Fruit fly (Drosophila melanogaster) whole organism, larva: ENCODE results near the gene tal-1A.

Source experiments
- noc ChIP-seq: fragments of 200-800 bp; sonication (Bioruptor generic); optimal IDR thresholded peaks from 3 replicates; lab custom pipeline; 2019; ENCODE audit warnings: missing biosample characterization, mild to moderate bottlenecking, missing genetic modification characterization, moderate library complexity

tal-1A gene

DNA sequence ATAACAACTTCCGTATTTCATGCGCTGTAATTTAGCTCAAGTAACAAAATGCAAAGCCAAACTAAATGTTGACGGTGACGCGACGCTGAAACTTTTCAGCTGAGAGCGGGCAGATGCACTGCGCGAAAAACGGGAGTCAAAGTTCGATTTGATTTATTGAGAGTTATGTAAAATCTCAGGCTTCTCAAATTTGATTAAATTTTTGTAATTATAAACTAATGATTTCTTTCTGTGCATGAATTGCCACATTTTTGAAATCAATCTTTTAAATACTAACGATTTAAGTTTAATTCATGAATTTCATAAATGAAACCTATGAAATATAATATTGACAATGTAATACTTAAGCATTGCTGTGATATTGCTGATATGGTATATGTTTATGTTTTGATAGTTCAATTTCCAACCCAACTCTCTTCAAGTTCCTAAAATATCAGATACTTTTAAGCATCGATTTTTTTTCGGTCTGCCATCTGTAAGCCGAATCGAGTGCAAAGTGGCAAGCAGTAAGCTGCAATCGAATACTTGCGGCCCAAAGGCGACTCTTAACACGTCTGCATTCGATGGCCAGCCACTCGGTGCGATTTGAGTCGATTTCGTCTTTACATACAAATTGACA is 9.8 kb downstream of the tal-1A start:
- no peak for TF ChIP-seq noc (tag; lab: Kevin White, UChicago)

DNA sequence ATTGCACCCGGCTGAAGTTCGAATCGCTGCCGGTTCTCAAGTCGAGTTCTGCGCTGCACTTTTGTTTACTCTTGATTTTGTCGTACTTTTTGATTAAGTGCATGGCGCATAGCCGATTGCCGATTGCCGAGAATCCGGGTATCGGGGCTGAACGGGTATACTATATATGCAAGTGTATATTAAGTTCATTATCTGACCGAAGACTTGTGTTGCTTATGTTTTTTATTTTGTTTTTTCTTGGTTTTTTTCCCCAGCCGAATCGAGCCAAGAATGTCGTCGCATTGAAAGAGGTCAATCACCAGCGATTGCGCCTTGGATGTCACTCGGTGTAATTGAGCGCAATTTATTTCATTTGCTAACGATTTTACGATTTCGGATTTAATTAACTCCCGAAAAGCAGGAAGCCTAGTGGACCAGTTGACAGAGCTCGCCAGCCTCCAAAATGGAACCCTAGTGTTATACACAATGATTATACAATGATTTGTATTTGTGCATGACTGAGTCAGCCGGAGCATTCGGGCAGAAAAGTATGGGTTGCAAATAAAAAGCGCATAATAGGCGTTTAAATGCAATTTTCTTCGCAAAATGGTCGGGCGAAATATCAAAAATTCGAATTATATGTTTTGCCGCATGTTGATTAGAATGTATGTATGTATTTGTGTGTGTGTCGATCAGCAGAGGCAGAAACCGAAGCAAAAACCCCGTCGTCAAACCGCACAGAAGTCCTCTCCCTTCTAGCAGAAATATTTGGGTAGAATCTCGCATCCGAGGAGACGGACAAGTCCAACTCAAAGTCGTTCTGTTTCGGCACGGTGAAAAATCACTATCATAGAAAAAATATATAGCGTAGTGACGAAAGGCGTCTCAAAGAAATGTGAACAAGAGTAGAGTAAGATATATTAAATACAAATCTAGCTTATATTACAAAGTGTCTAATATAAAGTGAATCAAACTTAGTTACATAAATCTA is 15.3 kb downstream of the tal-1A start, which contains the start of gene Mst87F:
Gene Mst87F (minus strand): TSS at position 56 of the 970 bp plus-strand sequence.
- no peak for TF ChIP-seq noc (tag; lab: Kevin White, UChicago)

DNA sequence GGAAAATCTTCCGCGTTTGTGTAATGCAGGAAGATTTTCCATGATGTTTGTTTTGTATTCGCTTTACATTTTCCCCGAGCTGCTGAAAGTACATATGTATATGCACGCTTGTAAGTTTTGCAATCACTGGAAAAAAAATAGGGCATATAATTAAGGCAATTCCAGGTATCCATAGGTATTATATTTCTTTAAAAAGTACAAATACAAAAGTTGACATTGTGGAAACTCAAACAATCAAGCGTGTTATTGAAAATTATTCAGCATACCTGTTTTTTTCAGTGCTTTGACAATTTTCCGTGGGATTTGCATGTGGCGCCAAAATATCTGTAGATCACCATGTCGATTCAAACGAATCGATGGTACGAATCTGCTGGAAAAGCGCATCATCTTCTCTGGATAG is 18.1 kb downstream of the tal-1A start:
- TF ChIP-seq noc (tag; lab: Kevin White, UChicago), result no peak

- TF ChIP-seq noc (tag; lab: Kevin White, UChicago), result peak; percentile 43
These were observed 18.7 kb downstream of the tal-1A start for dm6 chr3R:13831596-13832119.

dm6 chr3R:13832950-13833349 is 20.0 kb downstream of the tal-1A start:
- TF ChIP-seq noc (tag; lab: Kevin White, UChicago), result no peak

DNA sequence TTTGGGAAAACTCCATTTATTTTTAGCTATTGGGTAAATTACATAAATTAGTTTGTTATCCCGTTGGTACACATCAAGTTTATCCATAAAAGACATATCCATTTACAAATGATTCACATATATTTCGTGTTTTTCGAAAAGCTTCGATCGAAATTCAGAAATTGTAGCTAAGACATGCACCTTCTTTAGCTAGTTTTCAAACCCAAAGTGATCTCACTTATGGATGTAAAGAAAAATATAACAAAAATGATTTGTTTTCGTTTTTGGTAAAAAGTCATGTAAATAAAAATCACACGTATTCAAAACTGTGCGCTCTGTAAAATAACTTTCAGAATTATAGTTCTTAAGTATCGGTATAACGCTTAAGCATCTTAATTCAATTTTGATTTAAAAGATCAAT is 20.6 kb downstream of the tal-1A start:
- no peak for TF ChIP-seq noc (tag; lab: Kevin White, UChicago)

DNA sequence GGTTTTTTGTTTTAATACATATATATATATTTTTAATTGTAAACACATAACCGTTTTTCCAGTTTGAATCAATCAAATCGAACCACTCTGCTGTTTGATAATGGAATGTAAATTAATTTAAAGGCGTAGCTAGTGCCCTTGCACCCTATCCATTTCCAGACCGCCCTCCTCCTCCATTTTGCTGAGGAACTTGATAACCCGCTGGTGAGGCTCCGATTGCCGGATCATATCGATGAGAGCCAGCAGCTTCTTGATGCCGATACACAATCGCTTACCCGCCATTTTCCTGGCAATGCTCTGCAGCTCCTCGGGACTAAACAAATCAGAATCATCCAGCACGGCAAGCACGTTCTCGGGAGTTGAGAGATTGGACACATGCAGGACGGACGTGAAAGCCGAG is 21.6 kb downstream of the tal-1A start:
- TF ChIP-seq noc (tag; lab: Kevin White, UChicago), result no peak

DNA sequence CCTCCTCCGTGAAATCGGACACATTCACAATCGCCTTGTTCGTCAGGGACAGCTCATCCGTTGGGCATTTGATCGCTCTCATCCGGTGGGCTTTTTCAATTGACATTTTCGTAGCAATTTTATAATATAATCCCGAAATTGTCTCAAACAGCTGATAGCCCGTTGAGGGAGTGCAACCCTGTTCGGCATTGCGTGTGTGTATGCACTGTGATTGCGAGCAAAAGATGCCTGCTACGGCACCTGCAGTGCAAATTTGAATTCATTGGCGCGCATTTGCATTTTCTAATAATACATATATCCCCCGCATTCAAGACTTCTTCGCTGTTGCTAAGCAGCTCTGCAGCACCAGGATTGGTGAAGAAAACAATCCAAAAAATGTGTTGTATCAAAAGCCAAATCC is 24.9 kb downstream of the tal-1A start, which contains the start of gene Nsf2:
Gene Nsf2 (minus strand): TSS at position 185 of the 400 bp plus-strand sequence.
- no peak for TF ChIP-seq noc (tag; lab: Kevin White, UChicago)

DNA sequence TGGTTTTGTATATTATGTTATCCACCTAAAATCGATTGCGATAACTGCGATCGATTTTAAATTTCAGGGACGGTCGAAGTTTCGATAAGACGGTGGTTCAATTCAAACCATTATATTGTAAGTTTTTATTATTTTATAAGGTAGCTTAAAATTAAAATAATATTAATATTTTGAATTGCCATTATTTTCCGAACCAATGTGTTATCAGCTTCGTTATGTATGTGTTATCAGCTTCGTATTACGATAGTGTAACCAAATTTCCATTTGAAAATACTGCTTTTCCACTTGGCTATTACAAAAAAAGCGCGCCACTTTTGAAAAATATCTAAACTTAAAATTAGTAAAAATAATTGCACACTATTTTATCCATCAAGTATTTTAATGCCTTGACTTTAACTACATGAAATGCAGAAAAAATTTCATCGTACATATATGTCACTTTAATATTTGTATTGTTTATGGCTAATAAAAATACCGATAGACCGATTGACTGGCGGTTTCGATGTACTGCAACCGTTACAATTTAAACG is 27.0 kb downstream of the tal-1A start, which contains the start of gene CG31495:
Gene CG31495 (minus strand): TSS at position 52 of the 530 bp plus-strand sequence.
- no peak for TF ChIP-seq noc (tag; lab: Kevin White, UChicago)

dm6 chr3R:13840956-13841355 is 28.0 kb downstream of the tal-1A start:
- TF ChIP-seq noc (tag; lab: Kevin White, UChicago), result no peak

DNA sequence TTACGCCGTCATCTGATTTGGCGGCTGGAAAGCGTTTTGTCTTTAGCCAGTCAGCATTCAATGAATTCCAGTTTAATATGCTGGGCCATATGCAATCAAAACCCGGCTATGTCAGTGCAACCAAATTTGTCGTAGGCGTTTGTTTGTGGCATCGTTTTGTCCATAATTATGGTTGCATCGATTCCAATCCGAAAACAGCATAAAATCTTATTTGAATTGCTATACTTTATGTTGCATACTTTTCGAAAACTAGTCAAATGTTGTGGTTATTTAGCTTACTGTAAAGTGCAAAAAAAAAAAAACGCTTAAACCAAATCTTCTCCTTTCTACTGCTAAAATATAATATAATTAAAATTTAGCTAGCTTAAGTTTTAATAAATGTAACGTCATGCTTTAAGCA is 29.6 kb downstream of the tal-1A start:
- TF ChIP-seq noc (tag; lab: Kevin White, UChicago), result no peak

dm6 chr3R:13843611-13844010 is 30.7 kb downstream of the tal-1A start:
- no peak for TF ChIP-seq noc (tag; lab: Kevin White, UChicago)

DNA sequence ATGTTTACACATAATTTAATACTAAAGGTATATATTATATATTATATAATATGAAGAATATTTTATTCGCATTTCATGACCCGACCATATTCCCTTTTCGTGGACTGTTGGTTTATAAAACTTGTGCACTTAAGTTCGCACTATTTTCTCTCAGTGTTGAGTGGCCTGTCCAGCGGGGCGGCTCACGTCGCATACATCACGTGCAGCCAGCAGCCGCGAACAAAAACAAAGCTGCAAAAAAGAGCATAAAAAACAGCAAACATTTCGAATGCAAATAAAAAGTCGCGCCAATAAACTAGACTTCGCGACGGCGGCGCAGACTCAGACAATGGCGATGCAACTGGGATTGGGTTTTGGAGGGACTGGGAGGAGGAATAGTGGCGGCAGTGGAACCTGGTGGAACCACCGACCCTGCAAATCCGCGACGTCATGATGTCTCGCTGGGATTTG is 32.4 kb downstream of the tal-1A start:
- TF ChIP-seq noc (tag; lab: Kevin White, UChicago), result no peak

- no peak for TF ChIP-seq noc (tag; lab: Kevin White, UChicago)
These were observed 33.0 kb downstream of the tal-1A start for dm6 chr3R:13845926-13846325.

- TF ChIP-seq noc (tag; lab: Kevin White, UChicago), result no peak
These were observed 34.4 kb downstream of the tal-1A start for dm6 chr3R:13847289-13847688.

DNA sequence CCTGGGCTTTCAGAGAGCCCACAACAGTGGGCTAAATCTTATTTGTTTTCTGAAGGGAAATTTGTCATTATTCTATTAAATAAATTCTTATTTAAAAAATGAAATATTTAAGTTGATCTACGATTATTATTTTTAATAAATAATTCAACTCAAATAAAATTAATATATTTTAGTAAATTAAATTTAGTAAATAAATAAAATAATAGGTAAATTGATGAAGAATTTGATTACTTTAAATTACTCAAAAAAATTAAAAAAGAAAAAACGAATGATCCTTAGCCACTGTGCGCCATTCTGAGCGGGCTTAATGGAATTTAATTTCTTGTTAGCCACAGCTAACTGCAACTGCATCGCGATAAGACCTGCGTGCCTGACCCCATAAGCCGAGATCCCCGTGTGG is 35.4 kb downstream of the tal-1A start:
- TF ChIP-seq noc (tag; lab: Kevin White, UChicago), result no peak
